Worm (Caenorhabditis elegans): Measurements from ENCODE around the gene kin-18.

DNA sequence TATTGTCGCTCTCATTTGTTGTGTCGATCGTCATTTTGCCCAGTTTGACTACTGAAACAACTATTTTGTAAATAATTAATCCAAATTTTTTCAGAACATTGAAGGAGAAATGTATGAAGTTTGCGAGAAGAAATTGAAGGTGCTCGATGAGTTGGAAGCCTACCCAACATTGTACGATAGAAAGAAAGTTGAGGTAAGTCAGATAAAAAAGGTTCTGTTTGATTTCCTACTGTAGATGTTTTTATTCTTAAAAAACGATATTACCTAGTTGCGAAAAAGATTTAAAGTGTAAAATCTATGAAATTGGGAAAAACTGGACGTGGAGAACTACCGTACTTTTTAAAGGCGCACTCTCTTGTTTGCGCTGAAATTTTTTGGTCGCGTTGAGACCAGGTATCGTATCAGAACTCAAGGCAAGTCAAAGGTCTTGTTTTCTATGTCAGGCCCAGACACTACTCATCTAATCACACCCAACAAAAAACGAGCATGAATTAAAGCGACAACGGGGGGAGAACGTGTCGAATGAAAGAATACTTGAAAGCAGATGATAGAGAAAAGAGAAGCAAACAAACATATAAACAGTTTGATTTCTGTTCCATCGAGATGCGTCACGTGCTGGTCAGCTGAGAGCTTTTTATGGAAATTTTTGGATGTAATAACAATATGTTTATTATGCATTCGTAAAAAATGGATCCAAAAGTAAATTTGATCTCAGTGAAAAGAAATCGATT is 50.2 kb downstream of the kin-18 start, which contains the start of gene efk-1:
- TF ChIP-seq unc-39 (tag; optimal IDR thresholded peaks at IDR 0.05) (no peak), pha-4 (tag; optimal IDR thresholded peaks at IDR 0.05) (no peak), nhr-12 (tag; optimal IDR thresholded peaks at IDR 0.05) (no peak), elt-1 (tag; optimal IDR thresholded peaks at IDR 0.05; ENCODE audit: borderline replicate concordance, insufficient read depth) (no peak), nhr-237 (tag; optimal IDR thresholded peaks at IDR 0.05) (no peak), elt-3 (tag; optimal IDR thresholded peaks at IDR 0.05) (no peak), blmp-1 (tag; optimal IDR thresholded peaks at IDR 0.05) (no peak), flh-1 (GFP tag; optimal IDR thresholded peaks at IDR 0.05) (no peak)

Data from whole organism, mixed stage, embryonic.